Fruit fly (Drosophila melanogaster) whole organism, pupa: ENCODE results near the gene AnxB9.

Experiments
- CG13204 ChIP-seq: fragments of 200-800 bp; sonication (Bioruptor generic); optimal IDR thresholded peaks from 2 replicates; lab custom pipeline; 2018; ENCODE audit warnings: missing biosample characterization, mild to moderate bottlenecking, missing genetic modification characterization, moderate library complexity
- CG4496 ChIP-seq: fragments of 200-800 bp; sonication (Bioruptor generic); IDR thresholded peaks from 3 replicates; pipeline ENCODE4 v1.3.6; 2022; ENCODE audit warnings: missing biosample characterization, missing genetic modification characterization
- Ets98B ChIP-seq: fragments of 200-800 bp; sonication (Bioruptor generic); IDR thresholded peaks from 2 replicates; pipeline ENCODE4 v1.3.6; 2022; ENCODE audit warnings: missing biosample characterization, missing genetic modification characterization
- Pif1A ChIP-seq: fragments of 200-800 bp; sonication (Bioruptor generic); optimal IDR thresholded peaks from 3 replicates; lab custom pipeline; 2016; ENCODE audit warnings: missing biosample characterization, missing genetic modification characterization

DNA sequence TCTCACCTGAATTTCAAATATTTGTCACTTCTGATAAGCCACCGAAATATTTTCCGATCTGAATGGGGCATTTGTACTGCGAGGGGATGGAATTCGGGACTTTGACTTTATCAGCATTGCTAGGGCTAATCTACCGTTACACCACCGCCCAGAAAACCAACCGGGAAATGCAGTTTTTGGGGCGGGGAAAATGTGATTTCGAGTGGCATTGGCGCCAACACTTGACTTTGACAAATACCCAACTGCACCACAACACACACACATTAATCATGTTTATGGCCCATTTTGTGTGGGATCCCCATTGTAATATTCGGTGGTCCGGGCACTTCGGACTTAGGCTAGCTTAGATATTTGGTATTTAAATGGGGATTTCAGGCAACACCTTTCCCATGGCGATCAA, 13.9 kb downstream of the AnxB9 start:
- no peak for TF ChIP-seq CG4496 (GFP tag; lab: Robert Waterston, UW)
- TF ChIP-seq Ets98B (GFP tag; lab: Robert Waterston, UW) = no peak
- TF ChIP-seq CG13204 (GFP tag; lab: Kevin White, UChicago) = no peak
- TF ChIP-seq Pif1A (GFP tag; lab: Kevin White, UChicago) = no peak
